Worm (Caenorhabditis elegans): Measurements from ENCODE around the gene srb-3.

DNA sequence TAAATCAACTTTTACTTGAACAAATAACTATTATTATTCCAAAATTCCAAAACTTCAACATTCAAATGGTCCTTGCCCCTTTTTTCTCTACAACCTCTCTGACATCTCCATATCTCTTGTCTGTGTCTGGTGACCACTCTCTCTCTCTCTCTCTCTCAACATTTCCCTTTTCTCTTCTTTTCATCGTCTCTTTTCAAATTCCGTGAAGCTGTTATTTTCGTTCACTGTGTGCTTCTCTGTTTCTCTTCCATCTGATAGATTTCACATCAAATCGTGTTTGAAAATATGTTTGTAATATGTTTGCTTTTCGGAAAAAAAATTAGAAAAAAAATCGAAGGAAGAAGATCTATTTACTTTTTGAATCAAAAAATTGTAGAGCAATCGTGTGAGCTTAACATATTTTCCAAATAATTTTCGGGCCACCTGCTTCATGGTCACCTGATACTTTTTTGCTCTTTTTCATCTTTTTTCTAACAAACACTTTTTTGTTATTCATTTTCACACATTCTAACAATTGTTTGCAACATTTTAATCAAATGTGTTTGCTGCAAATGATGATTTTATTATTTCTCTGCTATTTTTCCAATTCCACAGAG lies 34.4 kb upstream of the srb-3 start:
- no peak for TF ChIP-seq pag-3 (tag; optimal IDR thresholded peaks at IDR 0.05; ENCODE audit: borderline replicate concordance)
- no peak for TF ChIP-seq elt-2 (tag; optimal IDR thresholded peaks at IDR 0.05)
- TF ChIP-seq ceh-9 (tag; optimal IDR thresholded peaks at IDR 0.05): no peak
- TF ChIP-seq Y22D7AL.16 (tag; optimal IDR thresholded peaks at IDR 0.05): no peak

All from whole organism, late embryonic.